Worm (Caenorhabditis elegans): ENCODE results near the gene K06B9.6.

- TF ChIP-seq ama-1 (optimal IDR thresholded peaks at IDR 0.05) (no peak), hnd-1 (tag; optimal IDR thresholded peaks at IDR 0.05) (no peak), ceh-13 (GFP tag; optimal IDR thresholded peaks at IDR 0.05) (no peak), tbx-37 (GFP tag; conservative IDR thresholded peaks at IDR 0.05) (no peak), sea-1 (GFP tag; conservative IDR thresholded peaks at IDR 0.05) (no peak)
Measured at ce11 chrIV:4177560-4177959, 19.1 kb downstream of the K06B9.6 start.
